Worm (Caenorhabditis elegans) whole organism, early embryonic: ENCODE results near the gene T01G1.4.

Source experiments
- aly-1 ChIP-seq: sonication (generic microtip); optimal IDR thresholded peaks from 2 replicates; lab custom pipeline; 2016; ENCODE audit warnings: missing genetic modification characterization, missing compliant biosample characterization
- ama-1 ChIP-seq: fragments of 150-350 bp; optimal IDR thresholded peaks from 2 replicates; lab custom pipeline; 2014
- ceh-13 ChIP-seq: fragments of 200-800 bp; sonication (Bioruptor generic); optimal IDR thresholded peaks from 2 replicates; lab custom pipeline; 2018; ENCODE audit warnings: mild to moderate bottlenecking, missing genetic modification characterization, missing compliant biosample characterization
- ceh-36 ChIP-seq: sonication (generic microtip); optimal IDR thresholded peaks from 2 replicates; lab custom pipeline; 2016; ENCODE audit warnings: missing genetic modification characterization, inconsistent platforms, missing compliant biosample characterization
- flt-1 ChIP-seq: fragments of 200-800 bp; sonication (Bioruptor generic); IDR thresholded peaks from 2 replicates; pipeline ENCODE4 v1.3.6; 2022; ENCODE audit warnings: missing genetic modification characterization, missing compliant biosample characterization
- pes-1 ChIP-seq: fragments of 200-800 bp; sonication (Bioruptor generic); IDR thresholded peaks from 2 replicates; pipeline ENCODE4 v1.3.6; 2022; ENCODE audit warnings: missing genetic modification reagents, missing genetic modification characterization, missing compliant biosample characterization
- scrt-1 ChIP-seq: fragments of 200-800 bp; sonication (Bioruptor generic); IDR thresholded peaks from 2 replicates; pipeline ENCODE4 v1.3.6; 2022; ENCODE audit warnings: missing genetic modification characterization, missing compliant biosample characterization

ce11 chrIV:11332751-11333150, 28.6 kb downstream of the T01G1.4 start, which contains the start of gene sart-3:
- TF ChIP-seq pes-1 (GFP tag; lab: Robert Waterston, UW) (no peak), ceh-13 (GFP tag; lab: Kevin White, UChicago) (no peak), aly-1 (tag; lab: Kevin White, UChicago) (no peak), scrt-1 (GFP tag; lab: Robert Waterston, UW) (no peak), ama-1 (lab: Kevin White, UChicago) (no peak), flt-1 (GFP tag; lab: Robert Waterston, UW) (no peak), ceh-36 (tag; lab: Kevin White, UChicago) (no peak)
